Fruit fly (Drosophila melanogaster) whole organism, wandering third instar larva: ENCODE measurements around the gene CG34265.
A peak's percentile ranks its signal among the peaks of the same experiment; 100 is the strongest.

Source experiments
- Abd-B ChIP-seq: fragments of >200 bp; optimal IDR thresholded peaks from 2 replicates; lab custom pipeline; 2017; ENCODE audit warnings: missing biosample characterization, missing genetic modification characterization
- CG32264 ChIP-seq: fragments of 200-800 bp; sonication (Bioruptor generic); optimal IDR thresholded peaks from 2 replicates; lab custom pipeline; 2016; ENCODE audit warnings: missing biosample characterization, missing genetic modification characterization
- CG9705 ChIP-seq: fragments of 200-800 bp; sonication (Bioruptor generic); optimal IDR thresholded peaks from 2 replicates; lab custom pipeline; 2018; ENCODE audit warnings: missing biosample characterization, mild to moderate bottlenecking, missing genetic modification characterization
- CrebA ChIP-seq: fragments of 200-800 bp; sonication (Bioruptor generic); optimal IDR thresholded peaks from 2 replicates; lab custom pipeline; 2016; ENCODE audit warnings: missing biosample characterization, mild to moderate bottlenecking, missing genetic modification characterization, borderline replicate concordance
- Dfd ChIP-seq: fragments of >200 bp; optimal IDR thresholded peaks from 2 replicates; lab custom pipeline; 2017; ENCODE audit warnings: missing biosample characterization, missing genetic modification characterization
- Dif ChIP-seq: fragments of 200-275, 200-300 bp; sonication (Bioruptor generic); optimal IDR thresholded peaks from 2 replicates; lab custom pipeline; 2018; ENCODE audit warnings: missing biosample characterization, missing genetic modification characterization; ENCODE audit not compliant: partially characterized antibody
- GATAd ChIP-seq: sonication (Bioruptor generic); optimal IDR thresholded peaks from 2 replicates; lab custom pipeline; 2016; ENCODE audit warnings: missing biosample characterization, missing genetic modification characterization
- HLH106 ChIP-seq: fragments of 200-800 bp; optimal IDR thresholded peaks from 3 replicates; lab custom pipeline; 2019; ENCODE audit warnings: missing biosample characterization, mild to moderate bottlenecking, missing genetic modification characterization, moderate library complexity
- Hnf4 ChIP-seq: fragments of 200-800 bp; sonication (Bioruptor generic); optimal IDR thresholded peaks from 2 replicates; lab custom pipeline; 2016; ENCODE audit warnings: missing biosample characterization, mild to moderate bottlenecking, missing genetic modification characterization
- Hr78 ChIP-seq: fragments of >200 bp; optimal IDR thresholded peaks from 2 replicates; lab custom pipeline; 2017; ENCODE audit warnings: missing biosample characterization, missing genetic modification characterization
- Hr83 ChIP-seq: fragments of 200-300 bp; sonication (Bioruptor generic); optimal IDR thresholded peaks from 2 replicates; lab custom pipeline; 2016; ENCODE audit warnings: missing biosample characterization, mild to moderate bottlenecking, missing genetic modification characterization, moderate library complexity; ENCODE audit not compliant: poor library complexity, severe bottlenecking
- Jra ChIP-seq: sonication (Bioruptor generic); optimal IDR thresholded peaks from 2 replicates; lab custom pipeline; 2016; ENCODE audit warnings: missing biosample characterization, missing genetic modification characterization
- Mio ChIP-seq: sonication (Bioruptor generic); optimal IDR thresholded peaks from 2 replicates; lab custom pipeline; 2016; ENCODE audit warnings: missing biosample characterization, missing genetic modification characterization
- Myc ChIP-seq: fragments of >200 bp; optimal IDR thresholded peaks from 2 replicates; lab custom pipeline; 2017
- N ChIP-seq: fragments of >200 bp; optimal IDR thresholded peaks from 2 replicates; lab custom pipeline; 2018; ENCODE audit warnings: missing biosample characterization, missing external identifiers, missing genetic modification characterization
- OdsH ChIP-seq: fragments of 200-800 bp; sonication (Bioruptor generic); optimal IDR thresholded peaks from 2 replicates; lab custom pipeline; 2016; ENCODE audit warnings: missing biosample characterization, mild to moderate bottlenecking, missing genetic modification characterization
- Rel ChIP-seq, 2 experiments: fragments of 200-800 bp; sonication (Bioruptor generic) in 1 of 2; optimal IDR thresholded peaks; 2 replicates in 1 of 2; 3 replicates in 1 of 2; lab custom pipeline; 2016 to 2019; ENCODE audit warnings: mild to moderate bottlenecking in 2 of 2, missing biosample characterization in 2 of 2, missing genetic modification characterization in 2 of 2, moderate library complexity in 1 of 2
- Sp1 ChIP-seq: fragments of 200-800 bp; sonication (Bioruptor generic); optimal IDR thresholded peaks from 3 replicates; lab custom pipeline; 2019; ENCODE audit warnings: missing biosample characterization, mild to moderate bottlenecking, missing genetic modification characterization, moderate library complexity
- Vsx2 ChIP-seq: fragments of 200-300, 225-300 bp; sonication (Bioruptor generic); optimal IDR thresholded peaks from 2 replicates; lab custom pipeline; 2018; ENCODE audit warnings: missing biosample characterization, missing genetic modification characterization; ENCODE audit not compliant: partially characterized antibody
- br ChIP-seq: fragments of 200-800 bp; sonication (Bioruptor generic); optimal IDR thresholded peaks from 2 replicates; lab custom pipeline; 2016; ENCODE audit warnings: missing biosample characterization, missing genetic modification characterization
- brk ChIP-seq: fragments of 200-800 bp; sonication (Bioruptor generic); optimal IDR thresholded peaks from 2 replicates; lab custom pipeline; 2016; ENCODE audit warnings: missing biosample characterization, mild to moderate bottlenecking, missing genetic modification characterization
- dl ChIP-seq, 2 experiments: fragments of 175-275, 200-275 bp in 1 of 2; fragments of 200-275 bp in 1 of 2; sonication (Bioruptor generic); optimal IDR thresholded peaks; lab custom pipeline; 2018; ENCODE audit warnings: mild to moderate bottlenecking in 2 of 2, missing biosample characterization in 2 of 2, missing genetic modification characterization in 2 of 2, moderate library complexity in 2 of 2; ENCODE audit not compliant: partially characterized antibody in 2 of 2, insufficient read depth in 1 of 2
- dmrt93B ChIP-seq: fragments of 200-800 bp; sonication (Bioruptor generic); optimal IDR thresholded peaks from 2 replicates; lab custom pipeline; 2018; ENCODE audit warnings: missing biosample characterization, mild to moderate bottlenecking, missing genetic modification characterization
- dsf ChIP-seq: sonication (Bioruptor generic); optimal IDR thresholded peaks from 2 replicates; lab custom pipeline; 2016; ENCODE audit warnings: missing biosample characterization, missing genetic modification characterization, borderline replicate concordance
- ey ChIP-seq: fragments of 200-800 bp; sonication (Bioruptor generic); optimal IDR thresholded peaks from 2 replicates; lab custom pipeline; 2016; ENCODE audit warnings: missing biosample characterization, missing genetic modification characterization
- foxo ChIP-seq, 2 experiments: fragments of 200-800 bp; sonication (Bioruptor generic); optimal IDR thresholded peaks; 2 replicates in 1 of 2; 3 replicates in 1 of 2; lab custom pipeline; 2016 to 2017; ENCODE audit warnings: missing biosample characterization in 2 of 2, missing genetic modification characterization in 2 of 2
- fru ChIP-seq: fragments of 200-800 bp; sonication (Bioruptor generic); optimal IDR thresholded peaks from 3 replicates; lab custom pipeline; 2016; ENCODE audit warnings: missing biosample characterization, mild to moderate bottlenecking, missing genetic modification characterization
- h ChIP-seq: fragments of 200-800 bp; sonication (Bioruptor generic); optimal IDR thresholded peaks from 3 replicates; lab custom pipeline; 2016; ENCODE audit warnings: missing biosample characterization, mild to moderate bottlenecking, missing genetic modification characterization
- jim ChIP-seq: fragments of 175-275, 200-325 bp; sonication (Bioruptor generic); optimal IDR thresholded peaks from 2 replicates; lab custom pipeline; 2016; ENCODE audit warnings: missing biosample characterization, mild to moderate bottlenecking, missing genetic modification characterization
- lola ChIP-seq: fragments of >200 bp; optimal IDR thresholded peaks from 2 replicates; lab custom pipeline; 2017; ENCODE audit warnings: missing biosample characterization, missing genetic modification characterization
- pan ChIP-seq: fragments of >200 bp; optimal IDR thresholded peaks from 2 replicates; lab custom pipeline; 2017
- psq ChIP-seq: fragments of 200-800 bp; sonication (Bioruptor generic); optimal IDR thresholded peaks from 3 replicates; lab custom pipeline; 2017; ENCODE audit warnings: missing biosample characterization, mild to moderate bottlenecking, missing genetic modification characterization, moderate library complexity
- rgr ChIP-seq: fragments of 200-800 bp; sonication (Bioruptor generic); optimal IDR thresholded peaks from 3 replicates; lab custom pipeline; 2016; ENCODE audit warnings: missing biosample characterization, mild to moderate bottlenecking, missing genetic modification characterization
- sage ChIP-seq: fragments of 200-800 bp; sonication (Bioruptor generic); optimal IDR thresholded peaks from 2 replicates; lab custom pipeline; 2016; ENCODE audit warnings: missing biosample characterization, mild to moderate bottlenecking, missing genetic modification characterization
- sv ChIP-seq: fragments of 200-800 bp; sonication (Bioruptor generic); optimal IDR thresholded peaks from 3 replicates; lab custom pipeline; 2016; ENCODE audit warnings: missing biosample characterization, missing genetic modification characterization
- tai ChIP-seq: sonication (Bioruptor generic); optimal IDR thresholded peaks from 2 replicates; lab custom pipeline; 2016; ENCODE audit warnings: missing biosample characterization, missing genetic modification characterization
- usp ChIP-seq: fragments of >200 bp; optimal IDR thresholded peaks from 2 replicates; lab custom pipeline; 2017; ENCODE audit warnings: missing biosample characterization, missing genetic modification characterization
- woc ChIP-seq: sonication (Bioruptor generic); optimal IDR thresholded peaks from 2 replicates; lab custom pipeline; 2016; ENCODE audit warnings: missing biosample characterization, mild to moderate bottlenecking, missing genetic modification characterization

Gene CG34265

DNA sequence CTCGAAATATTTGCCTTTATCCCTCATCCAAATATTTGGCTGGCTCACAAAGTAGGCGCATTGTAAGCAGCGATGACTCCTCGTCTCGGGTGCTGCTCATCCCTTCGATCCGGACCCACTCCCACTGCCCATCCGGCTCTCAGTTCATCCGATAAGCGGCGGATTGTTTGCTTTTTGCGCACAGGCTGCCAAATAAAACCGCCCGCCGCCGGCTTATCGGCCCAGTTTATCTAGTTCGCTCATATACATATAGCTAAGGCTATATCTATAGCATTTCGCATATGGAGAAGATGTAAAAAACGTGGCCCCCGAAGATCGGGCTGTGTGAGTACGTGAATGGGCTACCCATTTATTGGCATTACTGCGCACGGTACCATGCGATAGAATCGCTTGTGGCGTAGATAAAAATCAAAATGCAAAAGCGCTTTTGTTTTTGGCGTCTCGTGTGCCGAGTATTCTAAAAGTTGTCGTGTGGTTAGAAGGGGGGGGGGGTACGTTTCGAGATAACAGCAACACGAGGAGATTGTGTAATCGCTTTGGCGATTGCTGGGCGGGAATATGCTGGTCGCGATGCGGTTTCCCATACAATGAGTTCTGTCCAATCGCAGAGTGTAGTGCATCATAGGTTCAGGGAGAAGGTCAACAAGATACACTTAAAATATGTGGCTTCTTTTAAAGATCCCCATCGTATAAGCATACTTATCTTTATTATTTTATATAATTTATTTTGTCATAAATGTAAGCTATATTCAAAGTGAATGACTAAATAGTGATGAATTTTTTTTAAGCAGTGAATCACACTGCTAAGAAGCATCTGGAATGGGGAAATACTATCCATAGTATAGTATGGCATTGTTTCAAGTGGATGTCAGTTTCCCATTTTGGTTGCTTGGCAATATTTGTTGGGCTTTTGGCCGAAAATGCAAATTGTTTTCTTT lies 40.7 kb downstream of the CG34265 start:
- no peak for TF ChIP-seq pan (lab: Kevin White, UChicago)
- TF ChIP-seq Hr78 = no peak
- no peak for TF ChIP-seq ey (GFP tag; lab: Kevin White, UChicago)
- no peak for TF ChIP-seq Rel (GFP tag; optimal IDR thresholded peaks at IDR 0.05; lab: Kevin White, UChicago)
- peak; percentile 10 for TF ChIP-seq Rel (tag; optimal IDR thresholded peaks at IDR 0.05; lab: Kevin White, UChicago)
- TF ChIP-seq foxo (GFP tag; optimal IDR thresholded peaks at IDR 0.05; lab: Kevin White, UChicago) = no peak
- TF ChIP-seq sv (GFP tag; lab: Kevin White, UChicago) = no peak
- TF ChIP-seq CG9705 (GFP tag; lab: Kevin White, UChicago) = no peak
- no peak for TF ChIP-seq Dfd (GFP tag; lab: Kevin White, UChicago)
- TF ChIP-seq CrebA (GFP tag; lab: Kevin White, UChicago) = no peak
- TF ChIP-seq N (GFP tag; lab: Kevin White, UChicago) = no peak
- TF ChIP-seq HLH106 (tag; lab: Kevin White, UChicago) = no peak
- no peak for TF ChIP-seq dmrt93B
- TF ChIP-seq CG32264 (GFP tag; lab: Kevin White, UChicago) = no peak
- TF ChIP-seq OdsH (GFP tag; lab: Kevin White, UChicago) = peak; percentile 13
- TF ChIP-seq Abd-B (GFP tag; lab: Kevin White, UChicago) = no peak
- TF ChIP-seq GATAd (GFP tag; lab: Kevin White, UChicago) = no peak
- TF ChIP-seq Myc = no peak
- no peak for TF ChIP-seq Jra (GFP tag; lab: Kevin White, UChicago)
- TF ChIP-seq Sp1 (GFP tag; lab: Kevin White, UChicago) = peak; percentile 6
- TF ChIP-seq woc (GFP tag; lab: Kevin White, UChicago) = no peak
- peak; percentile 48 for TF ChIP-seq fru (GFP tag; lab: Kevin White, UChicago)
- TF ChIP-seq dsf = no peak
- TF ChIP-seq psq = no peak
- TF ChIP-seq Hr83 = no peak
- TF ChIP-seq dl (GFP tag; optimal IDR thresholded peaks at IDR 0.05; lab: Kevin White, UChicago; ENCODE audit: insufficient read depth in 1 of 2, partially characterized antibody in 2 of 2) = no peak
- TF ChIP-seq Mio = no peak
- TF ChIP-seq brk (GFP tag; lab: Kevin White, UChicago) = no peak
- TF ChIP-seq sage (GFP tag; lab: Kevin White, UChicago) = no peak
- TF ChIP-seq rgr (GFP tag; lab: Kevin White, UChicago) = no peak
- no peak for TF ChIP-seq Vsx2
- TF ChIP-seq lola (GFP tag; lab: Kevin White, UChicago) = no peak
- TF ChIP-seq tai (GFP tag; lab: Kevin White, UChicago) = no peak
- TF ChIP-seq Dif (GFP tag; lab: Kevin White, UChicago) = no peak
- TF ChIP-seq jim = no peak
- no peak for TF ChIP-seq Hnf4 (GFP tag; lab: Kevin White, UChicago)
- TF ChIP-seq usp = no peak
- TF ChIP-seq br (GFP tag; lab: Kevin White, UChicago) = peak; percentile 20
- peak; percentile 52 for TF ChIP-seq h (GFP tag; lab: Kevin White, UChicago)

DNA sequence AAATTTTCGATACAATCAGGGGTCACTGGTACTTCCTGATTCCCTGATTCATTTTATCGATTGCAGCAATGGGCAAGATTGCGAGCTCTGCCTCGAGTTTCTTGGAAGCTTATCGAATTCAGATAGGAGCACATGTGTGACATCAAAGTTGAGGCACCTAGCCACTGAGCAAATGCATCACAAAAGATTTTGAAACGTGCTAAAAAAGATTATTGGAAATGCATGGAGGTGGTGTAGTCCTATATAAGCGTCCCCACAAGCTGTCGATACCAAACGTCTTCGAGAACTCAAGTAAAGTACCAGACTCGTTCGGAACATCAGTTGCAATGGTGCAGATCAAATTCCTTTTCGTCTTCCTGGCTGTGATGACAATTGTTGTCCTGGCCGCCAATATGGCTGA lies 45.8 kb downstream of the CG34265 start, which contains the start of gene Drsl2:
Gene Drsl2, plus strand, starts transcription at position 301 of the 400 bp plus-strand sequence.
- TF ChIP-seq dl (GFP tag; optimal IDR thresholded peaks at IDR 0.05; lab: Kevin White, UChicago; ENCODE audit: insufficient read depth in 1 of 2, partially characterized antibody in 2 of 2) (no peak), sage (GFP tag; lab: Kevin White, UChicago) (no peak), N (GFP tag; lab: Kevin White, UChicago) (no peak), OdsH (GFP tag; lab: Kevin White, UChicago) (no peak), woc (GFP tag; lab: Kevin White, UChicago) (no peak), brk (GFP tag; lab: Kevin White, UChicago) (no peak), Hr83 (no peak)
